Worm (Caenorhabditis elegans) whole organism, L4 larva: Measurements from ENCODE around the gene lipl-4.

Source experiments
- ZK546.5 ChIP-seq, 2 experiments: sonication (generic microtip); optimal IDR thresholded peaks; 2 replicates each; lab custom pipeline; 2017; ENCODE audit warnings: missing biosample characterization in 2 of 2, missing genetic modification characterization in 2 of 2
- aly-2 ChIP-seq: sonication (generic microtip); optimal IDR thresholded peaks from 2 replicates; lab custom pipeline; 2018; ENCODE audit warnings: missing biosample characterization, missing genetic modification characterization
- ctbp-1 ChIP-seq: fragments of 200-800 bp; sonication (Bioruptor generic); IDR thresholded peaks from 2 replicates; pipeline ENCODE4 v1.3.6; 2022; ENCODE audit warnings: missing genetic modification reagents, missing genetic modification characterization, missing compliant biosample characterization
- daf-12 ChIP-seq: fragments of 150-350 bp; optimal IDR thresholded peaks from 2 replicates; lab custom pipeline; 2014; ENCODE audit warnings: missing biosample characterization, missing genetic modification reagents, missing genetic modification characterization
- egl-27 ChIP-seq: sonication (generic microtip); optimal IDR thresholded peaks from 3 replicates; lab custom pipeline; 2017; ENCODE audit warnings: missing biosample characterization, missing genetic modification reagents, missing genetic modification characterization
- jun-1 ChIP-seq: fragments of 150-350 bp; optimal IDR thresholded peaks from 2 replicates; lab custom pipeline; 2014; ENCODE audit warnings: missing biosample characterization, missing genetic modification reagents, missing genetic modification characterization
- nhr-76 ChIP-seq: fragments of 150-350 bp; optimal IDR thresholded peaks from 2 replicates; lab custom pipeline; 2014; ENCODE audit warnings: missing biosample characterization, missing genetic modification characterization
- nhr-77 ChIP-seq: fragments of 150-350 bp; optimal IDR thresholded peaks from 2 replicates; lab custom pipeline; 2014; ENCODE audit warnings: missing biosample characterization, missing genetic modification characterization
- set-16 ChIP-seq: fragments of 200-800 bp; sonication (Bioruptor generic); IDR thresholded peaks from 2 replicates; pipeline ENCODE4 v1.3.6; 2022; ENCODE audit warnings: missing genetic modification reagents, missing genetic modification characterization, missing compliant biosample characterization

ce11 chrV:6579992-6580391, 30.0 kb downstream of the lipl-4 start, which contains the start of gene EGAP9.3:
- TF ChIP-seq aly-2 (tag; lab: Kevin White, UChicago) (no peak), egl-27 (no peak), nhr-76 (tag; lab: Kevin White, UChicago) (no peak), ZK546.5 (tag; optimal IDR thresholded peaks at IDR 0.05; lab: Kevin White, UChicago) (no peak), set-16 (GFP tag; lab: Robert Waterston, UW) (no peak), ctbp-1 (GFP tag; lab: Robert Waterston, UW) (no peak), jun-1 (tag; lab: Kevin White, UChicago) (no peak), nhr-77 (tag; lab: Kevin White, UChicago) (no peak), daf-12 (tag; lab: Kevin White, UChicago) (no peak)
